Fruit fly (Drosophila melanogaster): Measurements from ENCODE around the gene nrv2.
A peak's percentile ranks its signal among the peaks of the same experiment; 100 is the strongest.

The nrv2 gene

dm6 chr2L:6821631-6822030, 23.0 kb upstream of the nrv2 start, which contains the start of gene sens-2 (continued):
- no peak for TF ChIP-seq HHEX (GFP tag; optimal IDR thresholded peaks at IDR 0.05)
- peak; percentile 19 for TF ChIP-seq CG12155 (GFP tag; optimal IDR thresholded peaks at IDR 0.05)
- no peak for TF ChIP-seq CG18476 (GFP tag; optimal IDR thresholded peaks at IDR 0.05)
- TF ChIP-seq Meics (GFP tag; optimal IDR thresholded peaks at IDR 0.05), result no peak
- no peak for TF ChIP-seq CG11398 (GFP tag; optimal IDR thresholded peaks at IDR 0.05)
- TF ChIP-seq tio (GFP tag; optimal IDR thresholded peaks at IDR 0.05), result no peak
- no peak for TF ChIP-seq CG3163 (GFP tag; optimal IDR thresholded peaks at IDR 0.05)
- TF ChIP-seq gce (GFP tag; IDR thresholded peaks at IDR 0.05), result no peak
- TF ChIP-seq Doc3 (GFP tag; IDR thresholded peaks at IDR 0.05; ENCODE audit: partially characterized antibody), result no peak
- TF ChIP-seq scrt (GFP tag; optimal IDR thresholded peaks at IDR 0.05), result no peak
- TF ChIP-seq grn (GFP tag; optimal IDR thresholded peaks at IDR 0.05), result peak; percentile 39
- TF ChIP-seq maf-S (GFP tag; optimal IDR thresholded peaks at IDR 0.05), result no peak
- no peak for TF ChIP-seq Lim3 (GFP tag; IDR thresholded peaks at IDR 0.05)
- no peak for TF ChIP-seq trh (GFP tag; optimal IDR thresholded peaks at IDR 0.05)
- peak; percentile 54 for TF ChIP-seq CG12071 (GFP tag; optimal IDR thresholded peaks at IDR 0.05)
- no peak for TF ChIP-seq CG8765 (GFP tag; IDR thresholded peaks at IDR 0.05)
- no peak for TF ChIP-seq Taf1 (GFP tag; IDR thresholded peaks at IDR 0.05)
- TF ChIP-seq Ets65A (GFP tag), result no peak
- TF ChIP-seq CG12104 (GFP tag; optimal IDR thresholded peaks at IDR 0.05), result no peak
- TF ChIP-seq Trl (optimal IDR thresholded peaks at IDR 0.05), result no peak
- TF ChIP-seq Trl (GFP tag; optimal IDR thresholded peaks at IDR 0.05), result no peak
- no peak for TF ChIP-seq CG10979 (tag; optimal IDR thresholded peaks at IDR 0.05)
- TF ChIP-seq pzg (GFP tag; optimal IDR thresholded peaks at IDR 0.05), result no peak
- peak; percentile 41 for TF ChIP-seq mirr (GFP tag; optimal IDR thresholded peaks at IDR 0.05)
- TF ChIP-seq zen (tag; optimal IDR thresholded peaks at IDR 0.05), result peak; percentile 29
- TF ChIP-seq CkIIα-i1 (GFP tag; IDR thresholded peaks at IDR 0.05), result no peak
- no peak for TF ChIP-seq CG16815 (GFP tag; optimal IDR thresholded peaks at IDR 0.05)
- TF ChIP-seq CG5180 (GFP tag; optimal IDR thresholded peaks at IDR 0.05), result no peak
- no peak for TF ChIP-seq E2f2 (GFP tag; IDR thresholded peaks at IDR 0.05)
- TF ChIP-seq zfh2 (GFP tag; optimal IDR thresholded peaks at IDR 0.05), result no peak
- TF ChIP-seq CG17186 (GFP tag; optimal IDR thresholded peaks at IDR 0.05), result no peak
- no peak for TF ChIP-seq lbe (GFP tag; optimal IDR thresholded peaks at IDR 0.05)
- no peak for TF ChIP-seq CG2202 (tag; optimal IDR thresholded peaks at IDR 0.05)
- no peak for TF ChIP-seq CG3995 (GFP tag; optimal IDR thresholded peaks at IDR 0.05)
- 0 out of 3 replicates have a peak, but pooled peaks have one; percentile 46 for TF ChIP-seq Opbp (GFP tag; IDR thresholded peaks at IDR 0.05; ENCODE audit: partially characterized antibody)
- peak; percentile 61 for TF ChIP-seq ewg (GFP tag; optimal IDR thresholded peaks at IDR 0.05)
- TF ChIP-seq CG7987 (GFP tag; optimal IDR thresholded peaks at IDR 0.05), result no peak
- no peak for TF ChIP-seq CG4328 (GFP tag; optimal IDR thresholded peaks at IDR 0.05)
- no peak for TF ChIP-seq CG10565 (GFP tag; optimal IDR thresholded peaks at IDR 0.05)
- TF ChIP-seq CG18262 (tag; optimal IDR thresholded peaks at IDR 0.05), result no peak
- TF ChIP-seq pita (GFP tag; optimal IDR thresholded peaks at IDR 0.05), result no peak
- no peak for TF ChIP-seq CG18599 (GFP tag; optimal IDR thresholded peaks at IDR 0.05)
- peak; percentile 85 for TF ChIP-seq sens (GFP tag)
- TF ChIP-seq cato (GFP tag; optimal IDR thresholded peaks at IDR 0.05; ENCODE audit: borderline replicate concordance), result no peak
- TF ChIP-seq CG13287 (GFP tag; IDR thresholded peaks at IDR 0.05; ENCODE audit: partially characterized antibody), result peak; percentile 25; the same call in 1 of the 2 replicates
- TF ChIP-seq CG31365 (tag; optimal IDR thresholded peaks at IDR 0.05), result no peak
- TF ChIP-seq CG2116 (GFP tag; optimal IDR thresholded peaks at IDR 0.05), result no peak
- no peak for TF ChIP-seq hb (GFP tag; IDR thresholded peaks at IDR 0.05; ENCODE audit: partially characterized antibody)
- TF ChIP-seq wdn (GFP tag; IDR thresholded peaks at IDR 0.05), result no peak
- no peak for TF ChIP-seq Abd-B (GFP tag; optimal IDR thresholded peaks at IDR 0.05)
- peak; percentile 88 for TF ChIP-seq Neu2 (GFP tag; optimal IDR thresholded peaks at IDR 0.05; ENCODE audit: borderline replicate concordance)
